Worm (Caenorhabditis elegans) whole organism, young adult: ENCODE results near the gene srd-21.

Experiments
- B0019.2 ChIP-seq: fragments of 200-800 bp; sonication (Bioruptor generic); conservative IDR thresholded peaks from 2 replicates; pipeline ENCODE4 v1.3.6; 2022; ENCODE audit warnings: missing genetic modification reagents, missing genetic modification characterization, missing compliant biosample characterization
- B0336.3 ChIP-seq: fragments of 200-800 bp; sonication (Bioruptor generic); IDR thresholded peaks from 2 replicates; pipeline ENCODE4 v1.3.6; 2022; ENCODE audit warnings: missing genetic modification characterization, missing compliant biosample characterization
- C06A6.2 ChIP-seq: fragments of 200-800 bp; sonication (Bioruptor generic); conservative IDR thresholded peaks from 2 replicates; pipeline ENCODE4 v1.3.6; 2022; ENCODE audit warnings: missing genetic modification characterization, missing compliant biosample characterization
- F22D6.2 ChIP-seq: sonication (generic microtip); optimal IDR thresholded peaks from 2 replicates; lab custom pipeline; 2016; ENCODE audit warnings: mild to moderate bottlenecking, missing genetic modification characterization, missing compliant biosample characterization
- F23B12.7 ChIP-seq: sonication (generic microtip); optimal IDR thresholded peaks from 2 replicates; lab custom pipeline; 2017; ENCODE audit warnings: missing genetic modification characterization, mild to moderate bottlenecking, missing compliant biosample characterization, antibody characterized with exemption, moderate library complexity; ENCODE audit not compliant: insufficient read depth
- F33H1.4 ChIP-seq: fragments of 200-800 bp; sonication (Bioruptor generic); IDR thresholded peaks from 2 replicates; pipeline ENCODE4 v1.3.6; 2022; ENCODE audit warnings: missing genetic modification reagents, missing genetic modification characterization, missing compliant biosample characterization
- F49E8.2 ChIP-seq: sonication (generic microtip); optimal IDR thresholded peaks from 3 replicates; lab custom pipeline; 2017; ENCODE audit warnings: missing genetic modification characterization, mild to moderate bottlenecking, missing compliant biosample characterization, antibody characterized with exemption, moderate library complexity; ENCODE audit not compliant: insufficient read depth
- F52B5.7 ChIP-seq: sonication (generic microtip); optimal IDR thresholded peaks from 2 replicates; lab custom pipeline; 2016; ENCODE audit warnings: mild to moderate bottlenecking, missing genetic modification characterization, missing compliant biosample characterization
- K11D2.4 ChIP-seq: fragments of 200-800 bp; sonication (Bioruptor generic); IDR thresholded peaks from 2 replicates; pipeline ENCODE4 v1.3.6; 2022; ENCODE audit warnings: missing genetic modification reagents, missing genetic modification characterization, missing compliant biosample characterization
- Y53G8AR.9 ChIP-seq: fragments of 200-800 bp; sonication (Bioruptor generic); conservative IDR thresholded peaks from 2 replicates; pipeline ENCODE4 v1.3.6; 2022; ENCODE audit warnings: missing genetic modification reagents, missing genetic modification characterization, missing compliant biosample characterization
- Y67H2A.10 ChIP-seq: fragments of 200-800 bp; sonication (Bioruptor generic); conservative IDR thresholded peaks from 2 replicates; pipeline ENCODE4 v1.3.6; 2022; ENCODE audit warnings: missing genetic modification reagents, missing genetic modification characterization, missing compliant biosample characterization
- Y95B8A.8 ChIP-seq: fragments of 200-800 bp; sonication (Bioruptor generic); IDR thresholded peaks from 2 replicates; pipeline ENCODE4 v1.3.6; 2022; ENCODE audit warnings: missing genetic modification reagents, missing genetic modification characterization, missing compliant biosample characterization
- ZK185.1 ChIP-seq: sonication (generic microtip); optimal IDR thresholded peaks from 2 replicates; lab custom pipeline; 2016; ENCODE audit warnings: mild to moderate bottlenecking, missing genetic modification characterization, missing compliant biosample characterization; ENCODE audit not compliant: poor library complexity, severe bottlenecking
- ceh-27 ChIP-seq: fragments of 200-800 bp; sonication (Bioruptor generic); optimal IDR thresholded peaks from 2 replicates; lab custom pipeline; 2018; ENCODE audit warnings: mild to moderate bottlenecking, missing genetic modification characterization, moderate library complexity, missing compliant biosample characterization
- ceh-91 ChIP-seq: fragments of 200-800 bp; sonication (Bioruptor generic); IDR thresholded peaks from 2 replicates; pipeline ENCODE4 v1.3.6; 2022; ENCODE audit warnings: missing genetic modification reagents, missing genetic modification characterization, missing compliant biosample characterization
- dox-1 ChIP-seq: fragments of 200-800 bp; sonication (Bioruptor generic); IDR thresholded peaks from 2 replicates; pipeline ENCODE4 v1.3.6; 2022; ENCODE audit warnings: missing genetic modification reagents, missing genetic modification characterization, missing compliant biosample characterization
- efl-1 ChIP-seq: fragments of 150-350 bp; optimal IDR thresholded peaks from 2 replicates; lab custom pipeline; 2014; ENCODE audit warnings: missing biosample characterization, missing genetic modification reagents, missing genetic modification characterization
- egl-18 ChIP-seq: fragments of 200-800 bp; sonication (Bioruptor generic); IDR thresholded peaks from 2 replicates; pipeline ENCODE4 v1.3.6; 2022; ENCODE audit warnings: missing genetic modification reagents, missing genetic modification characterization, missing compliant biosample characterization
- egrh-3 ChIP-seq: fragments of 200-800 bp; sonication (Bioruptor generic); IDR thresholded peaks from 2 replicates; pipeline ENCODE4 v1.3.6; 2022; ENCODE audit warnings: missing genetic modification reagents, missing genetic modification characterization, missing compliant biosample characterization
- hlh-26 ChIP-seq: fragments of 200-800 bp; sonication (Bioruptor generic); conservative IDR thresholded peaks from 2 replicates; pipeline ENCODE4 v1.3.6; 2022; ENCODE audit warnings: missing genetic modification reagents, missing genetic modification characterization, missing compliant biosample characterization
- hmg-1.2 ChIP-seq: fragments of 200-800 bp; sonication (Bioruptor generic); IDR thresholded peaks from 2 replicates; pipeline ENCODE4 v1.3.6; 2022; ENCODE audit warnings: missing genetic modification reagents, missing genetic modification characterization, missing compliant biosample characterization
- let-607 ChIP-seq, 2 experiments: fragments of 200-800 bp in 1 of 2; sonication (Bioruptor generic) in 1 of 2; sonication (generic microtip) in 1 of 2; optimal IDR thresholded peaks; 2 replicates each; lab custom pipeline; 2016 to 2018; ENCODE audit warnings: mild to moderate bottlenecking in 2 of 2, missing compliant biosample characterization in 2 of 2, missing genetic modification characterization in 2 of 2, moderate library complexity in 2 of 2, missing genotype in 1 of 2
- lsy-27 ChIP-seq: sonication (generic microtip); optimal IDR thresholded peaks from 2 replicates; lab custom pipeline; 2017; ENCODE audit warnings: missing genetic modification characterization, mild to moderate bottlenecking, missing compliant biosample characterization, antibody characterized with exemption, missing genotype, borderline replicate concordance; ENCODE audit not compliant: insufficient read depth
- madf-10 ChIP-seq: sonication (generic microtip); optimal IDR thresholded peaks from 2 replicates; lab custom pipeline; 2016; ENCODE audit warnings: mild to moderate bottlenecking, missing genetic modification characterization, missing compliant biosample characterization
- madf-8 ChIP-seq: fragments of 200-800 bp; sonication (Bioruptor generic); conservative IDR thresholded peaks from 2 replicates; pipeline ENCODE4 v1.3.6; 2022; ENCODE audit warnings: missing genetic modification reagents, missing genetic modification characterization, missing compliant biosample characterization
- mxl-1 ChIP-seq: sonication (generic microtip); optimal IDR thresholded peaks from 2 replicates; lab custom pipeline; 2016; ENCODE audit warnings: missing genetic modification characterization, missing compliant biosample characterization
- nhr-27 ChIP-seq: fragments of 200-800 bp; sonication (Bioruptor generic); optimal IDR thresholded peaks from 2 replicates; lab custom pipeline; 2018; ENCODE audit warnings: mild to moderate bottlenecking, missing genetic modification characterization, moderate library complexity, missing compliant biosample characterization
- pbrm-1 ChIP-seq: fragments of 200-800 bp; sonication (Bioruptor generic); IDR thresholded peaks from 2 replicates; pipeline ENCODE4 v1.3.6; 2022; ENCODE audit warnings: missing genetic modification reagents, missing genetic modification characterization, missing compliant biosample characterization
- rcor-1 ChIP-seq: fragments of 200-800 bp; sonication (Bioruptor generic); IDR thresholded peaks from 2 replicates; pipeline ENCODE4 v1.3.6; 2022; ENCODE audit warnings: missing genetic modification reagents, missing genetic modification characterization, missing compliant biosample characterization
- repo-1 ChIP-seq: sonication (generic microtip); optimal IDR thresholded peaks from 2 replicates; lab custom pipeline; 2017; ENCODE audit warnings: mild to moderate bottlenecking, missing genetic modification characterization, missing compliant biosample characterization
- snpc-1.1 ChIP-seq: sonication (generic microtip); optimal IDR thresholded peaks from 2 replicates; lab custom pipeline; 2017; ENCODE audit warnings: missing genetic modification characterization, mild to moderate bottlenecking, missing compliant biosample characterization, antibody characterized with exemption, moderate library complexity, missing genotype, missing genetic modification reagents; ENCODE audit not compliant: insufficient read depth
- snpc-3.4 ChIP-seq: sonication (generic microtip); optimal IDR thresholded peaks from 2 replicates; lab custom pipeline; 2017; ENCODE audit warnings: missing genetic modification characterization, mild to moderate bottlenecking, missing compliant biosample characterization, antibody characterized with exemption, moderate library complexity, missing genotype, missing genetic modification reagents
- snpc-4 ChIP-seq, 5 experiments: fragments of 150-350 bp in 1 of 5; sonication (generic microtip) in 4 of 5; optimal IDR thresholded peaks; 2 replicates each; lab custom pipeline; 2014 to 2018; ENCODE audit warnings: missing genetic modification characterization in 5 of 5, missing biosample characterization in 3 of 5, antibody characterized with exemption in 2 of 5, mild to moderate bottlenecking in 2 of 5, missing compliant biosample characterization in 2 of 5, missing genotype in 2 of 5, moderate library complexity in 2 of 5, missing genetic modification reagents in 1 of 5
- sptf-2 ChIP-seq: fragments of 200-800 bp; sonication (Bioruptor generic); optimal IDR thresholded peaks from 2 replicates; lab custom pipeline; 2018; ENCODE audit warnings: mild to moderate bottlenecking, missing genetic modification characterization, missing compliant biosample characterization
- tlf-1 ChIP-seq: fragments of 200-800 bp; sonication (Bioruptor generic); optimal IDR thresholded peaks from 2 replicates; lab custom pipeline; 2018; ENCODE audit warnings: mild to moderate bottlenecking, missing genetic modification characterization, missing compliant biosample characterization
- unc-62 ChIP-seq: fragments of 150-350 bp; optimal IDR thresholded peaks from 2 replicates; lab custom pipeline; 2014; ENCODE audit warnings: missing biosample characterization, missing genetic modification reagents, missing genetic modification characterization
- ztf-18 ChIP-seq: sonication (generic microtip); optimal IDR thresholded peaks from 2 replicates; lab custom pipeline; 2016; ENCODE audit warnings: missing genotype, mild to moderate bottlenecking, missing genetic modification characterization, missing compliant biosample characterization
- ztf-22 ChIP-seq: fragments of 200-800 bp; sonication (Bioruptor generic); optimal IDR thresholded peaks from 2 replicates; lab custom pipeline; 2018; ENCODE audit warnings: mild to moderate bottlenecking, missing genetic modification characterization, moderate library complexity, missing compliant biosample characterization
- ztf-25 ChIP-seq: fragments of 200-800 bp; sonication (Bioruptor generic); IDR thresholded peaks from 2 replicates; pipeline ENCODE4 v1.3.6; 2022; ENCODE audit warnings: missing genetic modification reagents, missing genetic modification characterization, missing compliant biosample characterization

srd-21 gene

ce11 chrV:16582973-16583372, 46.7 kb upstream of the srd-21 start, which contains the start of gene str-150:
TSS of gene str-150 (plus strand) at chrV:16583273.
- TF ChIP-seq snpc-3.4 (tag; lab: Kevin White, UChicago): no peak
- TF ChIP-seq F52B5.7: no peak
- TF ChIP-seq repo-1: no peak
- TF ChIP-seq hlh-26: no peak
- TF ChIP-seq dox-1 (GFP tag; lab: Robert Waterston, UW): no peak
- TF ChIP-seq snpc-4 (GFP tag; optimal IDR thresholded peaks at IDR 0.05; lab: Kevin White, UChicago): no peak
- TF ChIP-seq snpc-4 (tag; optimal IDR thresholded peaks at IDR 0.05; lab: Kevin White, UChicago): no peak
- TF ChIP-seq egrh-3 (GFP tag; lab: Robert Waterston, UW): no peak
- no peak for TF ChIP-seq F33H1.4 (GFP tag; lab: Robert Waterston, UW)
- no peak for TF ChIP-seq mxl-1 (tag; lab: Kevin White, UChicago)
- no peak for TF ChIP-seq K11D2.4

ce11 chrV:16588428-16588827, 41.3 kb upstream of the srd-21 start, which contains the start of gene srw-73:
TSS of gene srw-73 (minus strand) at chrV:16588528.
- no peak for TF ChIP-seq ztf-25 (GFP tag; lab: Robert Waterston, UW)
- no peak for TF ChIP-seq dox-1 (GFP tag; lab: Robert Waterston, UW)
- TF ChIP-seq egl-18 (GFP tag; lab: Robert Waterston, UW): no peak
- TF ChIP-seq repo-1: no peak
- TF ChIP-seq B0019.2: no peak
- no peak for TF ChIP-seq egrh-3 (GFP tag; lab: Robert Waterston, UW)
- no peak for TF ChIP-seq snpc-1.1 (tag; lab: Kevin White, UChicago)
- no peak for TF ChIP-seq nhr-27
- no peak for TF ChIP-seq lsy-27 (tag; lab: Kevin White, UChicago)
- TF ChIP-seq ztf-18 (tag; lab: Kevin White, UChicago): no peak

- TF ChIP-seq rcor-1 (GFP tag; lab: Robert Waterston, UW): no peak
- no peak for TF ChIP-seq ceh-27 (GFP tag; lab: Kevin White, UChicago)
- TF ChIP-seq B0336.3 (GFP tag; lab: Robert Waterston, UW): no peak
- TF ChIP-seq snpc-4 (GFP tag; optimal IDR thresholded peaks at IDR 0.05; lab: Kevin White, UChicago): no peak
- TF ChIP-seq snpc-4 (tag; optimal IDR thresholded peaks at IDR 0.05; lab: Kevin White, UChicago): peak in 2 of 4 experiments; percentile 31 to 58
- TF ChIP-seq Y53G8AR.9: no peak
- no peak for TF ChIP-seq ztf-22 (GFP tag; lab: Kevin White, UChicago)
- no peak for TF ChIP-seq egrh-3 (GFP tag; lab: Robert Waterston, UW)
- no peak for TF ChIP-seq F49E8.2 (tag; lab: Kevin White, UChicago)
Measured at ce11 chrV:16589488-16589887, 40.2 kb upstream of the srd-21 start.

ce11 chrV:16591992-16592798, 37.5 kb upstream of the srd-21 start, which contains the start of gene srh-269:
TSS of gene srh-269 (minus strand) at chrV:16592042.
- TF ChIP-seq efl-1 (no peak), C06A6.2 (GFP tag; lab: Robert Waterston, UW) (peak; percentile 77), madf-8 (GFP tag; lab: Robert Waterston, UW) (0 out of 2 replicates have a peak, but pooled peaks have one; percentile 17), Y67H2A.10 (GFP tag; lab: Robert Waterston, UW) (peak; percentile 60; the same call in 1 of the 2 replicates), tlf-1 (GFP tag; lab: Kevin White, UChicago) (peak; percentile 70), rcor-1 (GFP tag; lab: Robert Waterston, UW) (peak; percentile 69), pbrm-1 (GFP tag; lab: Robert Waterston, UW) (peak; percentile 86), F22D6.2 (tag; lab: Kevin White, UChicago) (peak; percentile 29), madf-10 (peak; percentile 76), let-607 (tag; optimal IDR thresholded peaks at IDR 0.05; lab: Kevin White, UChicago) (peak; percentile 57 to 68), sptf-2 (GFP tag; lab: Kevin White, UChicago) (no peak), snpc-1.1 (tag; lab: Kevin White, UChicago) (peak; percentile 67), unc-62 (GFP tag; lab: Kevin White, UChicago) (no peak), Y95B8A.8 (peak; percentile 79), ZK185.1 (tag; lab: Kevin White, UChicago) (peak; percentile 74), hmg-1.2 (GFP tag; lab: Robert Waterston, UW) (peak; percentile 81), ceh-91 (no peak), F23B12.7 (tag; lab: Kevin White, UChicago) (no peak)
